Worm (Caenorhabditis elegans) whole organism, late embryonic: ENCODE measurements around the gene rabx-5.

ENCODE experiments used
- ceh-9 ChIP-seq: sonication (generic microtip); optimal IDR thresholded peaks from 2 replicates; lab custom pipeline; 2016; ENCODE audit warnings: mild to moderate bottlenecking, missing genetic modification characterization, inconsistent platforms, missing compliant biosample characterization
- rnt-1 ChIP-seq: sonication (generic microtip); optimal IDR thresholded peaks from 2 replicates; lab custom pipeline; 2016; ENCODE audit warnings: missing genetic modification characterization, missing compliant biosample characterization

ce11 chrIII:10657661-10658060 lies 52.5 kb downstream of the rabx-5 start:
- TF ChIP-seq rnt-1 (tag; lab: Kevin White, UChicago) (no peak), ceh-9 (no peak)
